Worm (Caenorhabditis elegans) whole organism, young adult: ENCODE results near the gene tpst-1.
A peak's percentile ranks its signal among the peaks of the same experiment; 100 is the strongest.

Experiments used
- B0019.2 ChIP-seq: fragments of 200-800 bp; sonication (Bioruptor generic); conservative IDR thresholded peaks from 2 replicates; pipeline ENCODE4 v1.3.6; 2022; ENCODE audit warnings: missing genetic modification reagents, missing genetic modification characterization, missing compliant biosample characterization
- F10E7.11 ChIP-seq: sonication (generic microtip); optimal IDR thresholded peaks from 2 replicates; lab custom pipeline; 2017; ENCODE audit warnings: mild to moderate bottlenecking, missing genetic modification characterization, moderate library complexity, missing compliant biosample characterization
- F33H1.4 ChIP-seq: fragments of 200-800 bp; sonication (Bioruptor generic); IDR thresholded peaks from 2 replicates; pipeline ENCODE4 v1.3.6; 2022; ENCODE audit warnings: missing genetic modification reagents, missing genetic modification characterization, missing compliant biosample characterization
- F49E8.2 ChIP-seq: sonication (generic microtip); optimal IDR thresholded peaks from 3 replicates; lab custom pipeline; 2017; ENCODE audit warnings: missing genetic modification characterization, mild to moderate bottlenecking, missing compliant biosample characterization, antibody characterized with exemption, moderate library complexity; ENCODE audit not compliant: insufficient read depth
- F52B5.7 ChIP-seq: sonication (generic microtip); optimal IDR thresholded peaks from 2 replicates; lab custom pipeline; 2016; ENCODE audit warnings: mild to moderate bottlenecking, missing genetic modification characterization, missing compliant biosample characterization
- K11D2.4 ChIP-seq: fragments of 200-800 bp; sonication (Bioruptor generic); IDR thresholded peaks from 2 replicates; pipeline ENCODE4 v1.3.6; 2022; ENCODE audit warnings: missing genetic modification reagents, missing genetic modification characterization, missing compliant biosample characterization
- Y56A3A.18 ChIP-seq: fragments of 200-800 bp; sonication (Bioruptor generic); IDR thresholded peaks from 2 replicates; pipeline ENCODE4 v1.3.6; 2022; ENCODE audit warnings: missing genetic modification reagents, missing genetic modification characterization, missing compliant biosample characterization
- Y79H2A.3 ChIP-seq: fragments of 200-800 bp; sonication (Bioruptor generic); conservative IDR thresholded peaks from 2 replicates; pipeline ENCODE4 v1.3.6; 2022; ENCODE audit warnings: missing genetic modification reagents, missing genetic modification characterization, missing compliant biosample characterization
- Y95B8A.8 ChIP-seq: fragments of 200-800 bp; sonication (Bioruptor generic); IDR thresholded peaks from 2 replicates; pipeline ENCODE4 v1.3.6; 2022; ENCODE audit warnings: missing genetic modification reagents, missing genetic modification characterization, missing compliant biosample characterization
- akir-1 ChIP-seq: fragments of 200-800 bp; sonication (Bioruptor generic); optimal IDR thresholded peaks from 2 replicates; lab custom pipeline; 2018; ENCODE audit warnings: mild to moderate bottlenecking, missing genetic modification characterization, moderate library complexity, missing compliant biosample characterization
- ama-1 ChIP-seq, 3 experiments: fragments of 150-350 bp in 1 of 3; sonication (generic microtip) in 2 of 3; optimal IDR thresholded peaks; 2 replicates each; lab custom pipeline; 2014 to 2018; ENCODE audit warnings: missing biosample characterization in 2 of 3, missing genetic modification characterization in 2 of 3, missing genetic modification reagents in 2 of 3
- aptf-3 ChIP-seq: fragments of 200-800 bp; sonication (Bioruptor generic); IDR thresholded peaks from 2 replicates; pipeline ENCODE4 v1.3.6; 2022; ENCODE audit warnings: missing genetic modification characterization, missing compliant biosample characterization
- atf-7 ChIP-seq: sonication (generic microtip); optimal IDR thresholded peaks from 2 replicates; lab custom pipeline; 2017; ENCODE audit warnings: mild to moderate bottlenecking, missing genetic modification characterization, missing compliant biosample characterization
- attf-5 ChIP-seq: fragments of 200-800 bp; sonication (Bioruptor generic); optimal IDR thresholded peaks from 2 replicates; lab custom pipeline; 2018; ENCODE audit warnings: mild to moderate bottlenecking, missing genetic modification characterization, missing compliant biosample characterization
- attf-6 ChIP-seq: fragments of 200-800 bp; sonication (Bioruptor generic); IDR thresholded peaks from 2 replicates; pipeline ENCODE4 v1.3.6; 2022; ENCODE audit warnings: missing genetic modification reagents, missing genetic modification characterization, missing compliant biosample characterization
- cebp-2 ChIP-seq: fragments of 200-800 bp; sonication (Bioruptor generic); IDR thresholded peaks from 2 replicates; pipeline ENCODE4 v1.3.6; 2022; ENCODE audit warnings: missing genetic modification characterization, missing compliant biosample characterization
- ceh-27 ChIP-seq: fragments of 200-800 bp; sonication (Bioruptor generic); optimal IDR thresholded peaks from 2 replicates; lab custom pipeline; 2018; ENCODE audit warnings: mild to moderate bottlenecking, missing genetic modification characterization, moderate library complexity, missing compliant biosample characterization
- ceh-79 ChIP-seq: sonication (generic microtip); optimal IDR thresholded peaks from 2 replicates; lab custom pipeline; 2017; ENCODE audit warnings: mild to moderate bottlenecking, missing genetic modification characterization, missing compliant biosample characterization
- chd-7 ChIP-seq: sonication (generic microtip); optimal IDR thresholded peaks from 2 replicates; lab custom pipeline; 2016; ENCODE audit warnings: mild to moderate bottlenecking, missing genetic modification characterization, moderate library complexity, missing compliant biosample characterization
- dox-1 ChIP-seq: fragments of 200-800 bp; sonication (Bioruptor generic); IDR thresholded peaks from 2 replicates; pipeline ENCODE4 v1.3.6; 2022; ENCODE audit warnings: missing genetic modification reagents, missing genetic modification characterization, missing compliant biosample characterization
- dpl-1 ChIP-seq: fragments of 150-350 bp; optimal IDR thresholded peaks from 2 replicates; lab custom pipeline; 2014; ENCODE audit warnings: missing biosample characterization, missing genetic modification reagents, missing genetic modification characterization
- efl-1 ChIP-seq: fragments of 150-350 bp; optimal IDR thresholded peaks from 2 replicates; lab custom pipeline; 2014; ENCODE audit warnings: missing biosample characterization, missing genetic modification reagents, missing genetic modification characterization
- egrh-3 ChIP-seq: fragments of 200-800 bp; sonication (Bioruptor generic); IDR thresholded peaks from 2 replicates; pipeline ENCODE4 v1.3.6; 2022; ENCODE audit warnings: missing genetic modification reagents, missing genetic modification characterization, missing compliant biosample characterization
- gei-17 ChIP-seq: fragments of 200-800 bp; sonication (Bioruptor generic); optimal IDR thresholded peaks from 2 replicates; lab custom pipeline; 2018; ENCODE audit warnings: mild to moderate bottlenecking, missing genetic modification characterization, missing compliant biosample characterization
- him-1 ChIP-seq: sonication (generic microtip); optimal IDR thresholded peaks from 2 replicates; lab custom pipeline; 2016; ENCODE audit warnings: missing genotype, missing genetic modification reagents, missing genetic modification characterization, missing compliant biosample characterization
- hmg-20 ChIP-seq: fragments of 200-800 bp; sonication (Bioruptor generic); IDR thresholded peaks from 2 replicates; pipeline ENCODE4 v1.3.6; 2022; ENCODE audit warnings: missing genetic modification reagents, missing genetic modification characterization, missing compliant biosample characterization
- hsf-1 ChIP-seq: fragments of 200-800 bp; sonication (Bioruptor generic); IDR thresholded peaks from 2 replicates; pipeline ENCODE4 v1.3.6; 2022; ENCODE audit warnings: missing genetic modification reagents, missing genetic modification characterization, missing compliant biosample characterization
- let-607 ChIP-seq, 2 experiments: fragments of 200-800 bp in 1 of 2; sonication (Bioruptor generic) in 1 of 2; sonication (generic microtip) in 1 of 2; optimal IDR thresholded peaks; 2 replicates each; lab custom pipeline; 2016 to 2018; ENCODE audit warnings: mild to moderate bottlenecking in 2 of 2, missing compliant biosample characterization in 2 of 2, missing genetic modification characterization in 2 of 2, moderate library complexity in 2 of 2, missing genotype in 1 of 2
- lsl-1 ChIP-seq: fragments of 200-800 bp; sonication (Bioruptor generic); optimal IDR thresholded peaks from 2 replicates; lab custom pipeline; 2018; ENCODE audit warnings: mild to moderate bottlenecking, missing genetic modification characterization, moderate library complexity, missing compliant biosample characterization
- madf-10 ChIP-seq: sonication (generic microtip); optimal IDR thresholded peaks from 2 replicates; lab custom pipeline; 2016; ENCODE audit warnings: mild to moderate bottlenecking, missing genetic modification characterization, missing compliant biosample characterization
- mes-4 ChIP-seq: sonication (generic microtip); optimal IDR thresholded peaks from 2 replicates; lab custom pipeline; 2016; ENCODE audit warnings: missing genotype, missing genetic modification characterization, missing compliant biosample characterization
- nfya-1 ChIP-seq: sonication (generic microtip); optimal IDR thresholded peaks from 2 replicates; lab custom pipeline; 2017; ENCODE audit warnings: antibody characterized with exemption, missing compliant biosample characterization, missing genetic modification characterization, borderline replicate concordance; ENCODE audit not compliant: insufficient read depth
- nfya-2 ChIP-seq: fragments of 200-800 bp; sonication (Bioruptor generic); IDR thresholded peaks from 2 replicates; pipeline ENCODE4 v1.3.6; 2022; ENCODE audit warnings: missing genetic modification reagents, missing genetic modification characterization, missing compliant biosample characterization
- nhr-120 ChIP-seq: fragments of 200-800 bp; sonication (Bioruptor generic); IDR thresholded peaks from 2 replicates; pipeline ENCODE4 v1.3.6; 2022; ENCODE audit warnings: missing genetic modification characterization, missing compliant biosample characterization
- nhr-27 ChIP-seq: fragments of 200-800 bp; sonication (Bioruptor generic); optimal IDR thresholded peaks from 2 replicates; lab custom pipeline; 2018; ENCODE audit warnings: mild to moderate bottlenecking, missing genetic modification characterization, moderate library complexity, missing compliant biosample characterization
- nhr-90 ChIP-seq: sonication (generic microtip); optimal IDR thresholded peaks from 2 replicates; lab custom pipeline; 2016; ENCODE audit warnings: missing genotype, mild to moderate bottlenecking, missing genetic modification characterization, missing compliant biosample characterization
- pha-4 ChIP-seq: fragments of 150-350 bp; sonication (generic microtip); optimal IDR thresholded peaks from 2 replicates; lab custom pipeline; 2014; ENCODE audit warnings: missing biosample characterization, missing genetic modification reagents, missing genetic modification characterization
- rcor-1 ChIP-seq: fragments of 200-800 bp; sonication (Bioruptor generic); IDR thresholded peaks from 2 replicates; pipeline ENCODE4 v1.3.6; 2022; ENCODE audit warnings: missing genetic modification reagents, missing genetic modification characterization, missing compliant biosample characterization
- rec-8 ChIP-seq, 2 experiments: sonication (generic microtip); optimal IDR thresholded peaks; 2 replicates each; lab custom pipeline; 2016; ENCODE audit warnings: mild to moderate bottlenecking in 2 of 2, missing genetic modification characterization in 2 of 2, missing genetic modification reagents in 2 of 2, missing genotype in 2 of 2, missing biosample characterization in 1 of 2, missing compliant biosample characterization in 1 of 2, moderate library complexity in 1 of 2
- rpc-1 ChIP-seq, 2 experiments: fragments of 150-350 bp in 1 of 2; sonication (generic microtip) in 1 of 2; optimal IDR thresholded peaks; 2 replicates each; lab custom pipeline; 2014 to 2018; ENCODE audit warnings: missing biosample characterization in 1 of 2, missing genetic modification characterization in 1 of 2, missing genetic modification reagents in 1 of 2, missing genotype in 1 of 2
- sdz-38 ChIP-seq: sonication (generic microtip); optimal IDR thresholded peaks from 2 replicates; lab custom pipeline; 2016; ENCODE audit warnings: missing genotype, missing genetic modification characterization, missing compliant biosample characterization
- snpc-1.3 ChIP-seq: sonication (generic microtip); optimal IDR thresholded peaks from 2 replicates; lab custom pipeline; 2017; ENCODE audit warnings: missing genetic modification characterization, mild to moderate bottlenecking, missing compliant biosample characterization, antibody characterized with exemption, moderate library complexity, missing genotype, missing genetic modification reagents; ENCODE audit not compliant: insufficient read depth
- snpc-4 ChIP-seq, 5 experiments: fragments of 150-350 bp in 1 of 5; sonication (generic microtip) in 4 of 5; optimal IDR thresholded peaks; 2 replicates each; lab custom pipeline; 2014 to 2018; ENCODE audit warnings: missing genetic modification characterization in 5 of 5, missing biosample characterization in 3 of 5, antibody characterized with exemption in 2 of 5, mild to moderate bottlenecking in 2 of 5, missing compliant biosample characterization in 2 of 5, missing genotype in 2 of 5, moderate library complexity in 2 of 5, missing genetic modification reagents in 1 of 5
- sptf-2 ChIP-seq: fragments of 200-800 bp; sonication (Bioruptor generic); optimal IDR thresholded peaks from 2 replicates; lab custom pipeline; 2018; ENCODE audit warnings: mild to moderate bottlenecking, missing genetic modification characterization, missing compliant biosample characterization
- tbp1 ChIP-seq: fragments of 200-800 bp; sonication (Bioruptor generic); optimal IDR thresholded peaks from 2 replicates; lab custom pipeline; 2018; ENCODE audit warnings: mild to moderate bottlenecking, missing genetic modification characterization, missing compliant biosample characterization
- tlf-1 ChIP-seq: fragments of 200-800 bp; sonication (Bioruptor generic); optimal IDR thresholded peaks from 2 replicates; lab custom pipeline; 2018; ENCODE audit warnings: mild to moderate bottlenecking, missing genetic modification characterization, missing compliant biosample characterization
- unc-130 ChIP-seq: sonication (generic microtip); optimal IDR thresholded peaks from 2 replicates; lab custom pipeline; 2016; ENCODE audit warnings: missing genetic modification reagents, missing genetic modification characterization, missing compliant biosample characterization

tpst-1 gene

DNA sequence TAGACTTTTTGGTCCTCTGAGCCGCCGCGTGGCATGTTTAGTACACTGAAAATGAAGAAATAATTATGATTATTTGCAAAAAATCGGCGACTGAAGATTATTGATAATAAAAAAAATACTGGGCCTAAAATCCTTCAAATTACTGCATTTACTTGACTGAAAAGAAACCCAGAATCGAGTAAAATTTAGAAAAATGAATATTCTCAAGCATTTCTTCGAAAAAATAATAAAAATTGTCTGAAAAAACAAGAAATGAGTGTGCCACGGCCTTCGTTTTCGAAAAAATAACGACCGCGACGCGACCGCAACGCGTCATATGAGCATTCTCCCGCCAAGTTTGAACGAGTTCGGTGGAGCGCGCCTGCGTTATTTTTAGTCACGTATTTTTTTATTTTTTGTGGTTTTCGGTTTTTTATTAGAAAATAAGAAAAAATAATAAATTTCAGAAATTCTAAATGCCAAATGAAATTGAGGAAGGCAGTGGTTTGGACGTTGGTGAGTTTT lies 25.8 kb upstream of the tpst-1 start, which contains the start of the genes rsp-3 and spin-4 (continued):
- peak; percentile 87 for TF ChIP-seq attf-5 (GFP tag; lab: Kevin White, UChicago)
- TF ChIP-seq tbp1: peak; percentile 36
- TF ChIP-seq ceh-79: no peak
- no peak for TF ChIP-seq attf-6 (GFP tag; lab: Robert Waterston, UW)
- TF ChIP-seq him-1 (tag; lab: Kevin White, UChicago): no peak
- TF ChIP-seq hsf-1 (GFP tag; lab: Robert Waterston, UW): no peak
- TF ChIP-seq Y79H2A.3 (GFP tag; lab: Robert Waterston, UW): no peak
- peak; percentile 14 for TF ChIP-seq ceh-27 (GFP tag; lab: Kevin White, UChicago)
- TF ChIP-seq egrh-3 (GFP tag; lab: Robert Waterston, UW): no peak; the same call in 1 of the 2 replicates
- no peak for TF ChIP-seq Y56A3A.18 (GFP tag; lab: Robert Waterston, UW)
- TF ChIP-seq Y95B8A.8: no peak
- no peak for TF ChIP-seq sdz-38 (tag; lab: Kevin White, UChicago)
- TF ChIP-seq snpc-4 (GFP tag; optimal IDR thresholded peaks at IDR 0.05; lab: Kevin White, UChicago): no peak
- no peak for TF ChIP-seq snpc-4 (tag; optimal IDR thresholded peaks at IDR 0.05; lab: Kevin White, UChicago)
- TF ChIP-seq madf-10 (tag; lab: Kevin White, UChicago): no peak
- TF ChIP-seq K11D2.4 (GFP tag; lab: Robert Waterston, UW): no peak
- TF ChIP-seq pha-4 (tag; lab: Kevin White, UChicago): no peak
- TF ChIP-seq unc-130 (GFP tag; lab: Kevin White, UChicago): no peak
- TF ChIP-seq hmg-20 (GFP tag; lab: Robert Waterston, UW): no peak
- no peak for TF ChIP-seq rec-8 (tag; optimal IDR thresholded peaks at IDR 0.05; lab: Kevin White, UChicago)
- TF ChIP-seq akir-1 (GFP tag; lab: Kevin White, UChicago): no peak
- TF ChIP-seq tlf-1 (GFP tag; lab: Kevin White, UChicago): peak; percentile 8
- no peak for TF ChIP-seq nfya-1 (tag; lab: Kevin White, UChicago)
- TF ChIP-seq cebp-2 (GFP tag; lab: Robert Waterston, UW): no peak
- no peak for TF ChIP-seq chd-7 (tag; lab: Kevin White, UChicago)
- TF ChIP-seq nhr-120 (GFP tag; lab: Robert Waterston, UW): no peak
- peak; percentile 84 for TF ChIP-seq dpl-1 (GFP tag; lab: Kevin White, UChicago)
- TF ChIP-seq let-607 (tag; optimal IDR thresholded peaks at IDR 0.05; lab: Kevin White, UChicago): no peak
- TF ChIP-seq mes-4 (tag; lab: Kevin White, UChicago): no peak
- TF ChIP-seq rcor-1 (GFP tag; lab: Robert Waterston, UW): no peak
- no peak for TF ChIP-seq aptf-3 (GFP tag; lab: Robert Waterston, UW)
- no peak for TF ChIP-seq ama-1 (optimal IDR thresholded peaks at IDR 0.05; lab: Kevin White, UChicago)
- no peak for TF ChIP-seq ama-1 (GFP tag; optimal IDR thresholded peaks at IDR 0.05; lab: Kevin White, UChicago)
- TF ChIP-seq dox-1: no peak
- TF ChIP-seq F52B5.7 (tag; lab: Kevin White, UChicago): no peak
- no peak for TF ChIP-seq F10E7.11
- TF ChIP-seq nfya-2 (GFP tag; lab: Robert Waterston, UW): no peak
- TF ChIP-seq nhr-90 (tag; lab: Kevin White, UChicago): no peak
- peak; percentile 86 for TF ChIP-seq efl-1 (GFP tag; lab: Kevin White, UChicago)
- TF ChIP-seq nhr-27 (tag; lab: Kevin White, UChicago): no peak
- TF ChIP-seq F49E8.2: no peak
- TF ChIP-seq atf-7 (tag; lab: Kevin White, UChicago): no peak
- no peak for TF ChIP-seq rpc-1 (optimal IDR thresholded peaks at IDR 0.05; lab: Kevin White, UChicago)
- TF ChIP-seq rpc-1 (tag; optimal IDR thresholded peaks at IDR 0.05; lab: Kevin White, UChicago): no peak
- peak; percentile 44; the same call in 1 of the 2 replicates for TF ChIP-seq F33H1.4 (GFP tag; lab: Robert Waterston, UW)
- TF ChIP-seq snpc-1.3 (tag; lab: Kevin White, UChicago): peak; percentile 57
- TF ChIP-seq gei-17 (GFP tag; lab: Kevin White, UChicago): no peak
- no peak for TF ChIP-seq sptf-2 (GFP tag; lab: Kevin White, UChicago)
- TF ChIP-seq lsl-1: peak; percentile 57
- no peak for TF ChIP-seq B0019.2 (GFP tag; lab: Robert Waterston, UW)
